Worm (Caenorhabditis elegans) whole organism, young adult: ENCODE measurements around the gene C01B9.4.

Experiments used
- B0019.2 ChIP-seq: fragments of 200-800 bp; sonication (Bioruptor generic); conservative IDR thresholded peaks from 2 replicates; pipeline ENCODE4 v1.3.6; 2022; ENCODE audit warnings: missing genetic modification reagents, missing genetic modification characterization, missing compliant biosample characterization
- D2030.7 ChIP-seq: fragments of 200-800 bp; sonication (Bioruptor generic); IDR thresholded peaks from 2 replicates; pipeline ENCODE4 v1.3.6; 2022; ENCODE audit warnings: missing genetic modification reagents, missing genetic modification characterization, missing compliant biosample characterization
- F23B12.7 ChIP-seq: sonication (generic microtip); optimal IDR thresholded peaks from 2 replicates; lab custom pipeline; 2017; ENCODE audit warnings: missing genetic modification characterization, mild to moderate bottlenecking, missing compliant biosample characterization, antibody characterized with exemption, moderate library complexity; ENCODE audit not compliant: insufficient read depth
- F33H1.4 ChIP-seq: fragments of 200-800 bp; sonication (Bioruptor generic); IDR thresholded peaks from 2 replicates; pipeline ENCODE4 v1.3.6; 2022; ENCODE audit warnings: missing genetic modification reagents, missing genetic modification characterization, missing compliant biosample characterization
- F37B4.10 ChIP-seq: fragments of 200-800 bp; sonication (Bioruptor generic); IDR thresholded peaks from 2 replicates; pipeline ENCODE4 v1.3.6; 2022; ENCODE audit warnings: missing genetic modification characterization, missing compliant biosample characterization
- F49E8.2 ChIP-seq: sonication (generic microtip); optimal IDR thresholded peaks from 3 replicates; lab custom pipeline; 2017; ENCODE audit warnings: missing genetic modification characterization, mild to moderate bottlenecking, missing compliant biosample characterization, antibody characterized with exemption, moderate library complexity; ENCODE audit not compliant: insufficient read depth
- F57C9.4 ChIP-seq: sonication (generic microtip); optimal IDR thresholded peaks from 2 replicates; lab custom pipeline; 2017; ENCODE audit warnings: mild to moderate bottlenecking, missing genetic modification characterization, missing compliant biosample characterization
- K11D2.4 ChIP-seq: fragments of 200-800 bp; sonication (Bioruptor generic); IDR thresholded peaks from 2 replicates; pipeline ENCODE4 v1.3.6; 2022; ENCODE audit warnings: missing genetic modification reagents, missing genetic modification characterization, missing compliant biosample characterization
- K12H6.12 ChIP-seq: fragments of 200-800 bp; sonication (Bioruptor generic); optimal IDR thresholded peaks from 2 replicates; lab custom pipeline; 2018; ENCODE audit warnings: mild to moderate bottlenecking, missing genetic modification characterization, missing compliant biosample characterization
- T07F8.4 ChIP-seq: sonication (generic microtip); optimal IDR thresholded peaks from 2 replicates; lab custom pipeline; 2016; ENCODE audit warnings: mild to moderate bottlenecking, missing genetic modification characterization, moderate library complexity, missing compliant biosample characterization
- ZK185.1 ChIP-seq: sonication (generic microtip); optimal IDR thresholded peaks from 2 replicates; lab custom pipeline; 2016; ENCODE audit warnings: mild to moderate bottlenecking, missing genetic modification characterization, missing compliant biosample characterization; ENCODE audit not compliant: poor library complexity, severe bottlenecking
- akir-1 ChIP-seq: fragments of 200-800 bp; sonication (Bioruptor generic); optimal IDR thresholded peaks from 2 replicates; lab custom pipeline; 2018; ENCODE audit warnings: mild to moderate bottlenecking, missing genetic modification characterization, moderate library complexity, missing compliant biosample characterization
- attf-5 ChIP-seq: fragments of 200-800 bp; sonication (Bioruptor generic); optimal IDR thresholded peaks from 2 replicates; lab custom pipeline; 2018; ENCODE audit warnings: mild to moderate bottlenecking, missing genetic modification characterization, missing compliant biosample characterization
- ceh-100 ChIP-seq: fragments of 200-800 bp; sonication (Bioruptor generic); IDR thresholded peaks from 2 replicates; pipeline ENCODE4 v1.3.6; 2022; ENCODE audit warnings: missing genetic modification reagents, missing genetic modification characterization, missing compliant biosample characterization
- ceh-79 ChIP-seq: sonication (generic microtip); optimal IDR thresholded peaks from 2 replicates; lab custom pipeline; 2017; ENCODE audit warnings: mild to moderate bottlenecking, missing genetic modification characterization, missing compliant biosample characterization
- ceh-91 ChIP-seq: fragments of 200-800 bp; sonication (Bioruptor generic); IDR thresholded peaks from 2 replicates; pipeline ENCODE4 v1.3.6; 2022; ENCODE audit warnings: missing genetic modification reagents, missing genetic modification characterization, missing compliant biosample characterization
- chd-7 ChIP-seq: sonication (generic microtip); optimal IDR thresholded peaks from 2 replicates; lab custom pipeline; 2016; ENCODE audit warnings: mild to moderate bottlenecking, missing genetic modification characterization, moderate library complexity, missing compliant biosample characterization
- dox-1 ChIP-seq: fragments of 200-800 bp; sonication (Bioruptor generic); IDR thresholded peaks from 2 replicates; pipeline ENCODE4 v1.3.6; 2022; ENCODE audit warnings: missing genetic modification reagents, missing genetic modification characterization, missing compliant biosample characterization
- efl-1 ChIP-seq: fragments of 150-350 bp; optimal IDR thresholded peaks from 2 replicates; lab custom pipeline; 2014; ENCODE audit warnings: missing biosample characterization, missing genetic modification reagents, missing genetic modification characterization
- egl-18 ChIP-seq: fragments of 200-800 bp; sonication (Bioruptor generic); IDR thresholded peaks from 2 replicates; pipeline ENCODE4 v1.3.6; 2022; ENCODE audit warnings: missing genetic modification reagents, missing genetic modification characterization, missing compliant biosample characterization
- egrh-3 ChIP-seq: fragments of 200-800 bp; sonication (Bioruptor generic); IDR thresholded peaks from 2 replicates; pipeline ENCODE4 v1.3.6; 2022; ENCODE audit warnings: missing genetic modification reagents, missing genetic modification characterization, missing compliant biosample characterization
- ets-4 ChIP-seq: fragments of 200-800 bp; sonication (Bioruptor generic); optimal IDR thresholded peaks from 2 replicates; lab custom pipeline; 2018; ENCODE audit warnings: mild to moderate bottlenecking, missing genetic modification characterization, missing compliant biosample characterization
- him-1 ChIP-seq: sonication (generic microtip); optimal IDR thresholded peaks from 2 replicates; lab custom pipeline; 2016; ENCODE audit warnings: missing genotype, missing genetic modification reagents, missing genetic modification characterization, missing compliant biosample characterization
- hlh-26 ChIP-seq: fragments of 200-800 bp; sonication (Bioruptor generic); conservative IDR thresholded peaks from 2 replicates; pipeline ENCODE4 v1.3.6; 2022; ENCODE audit warnings: missing genetic modification reagents, missing genetic modification characterization, missing compliant biosample characterization
- hmg-1.2 ChIP-seq: fragments of 200-800 bp; sonication (Bioruptor generic); IDR thresholded peaks from 2 replicates; pipeline ENCODE4 v1.3.6; 2022; ENCODE audit warnings: missing genetic modification reagents, missing genetic modification characterization, missing compliant biosample characterization
- hmg-20 ChIP-seq: fragments of 200-800 bp; sonication (Bioruptor generic); IDR thresholded peaks from 2 replicates; pipeline ENCODE4 v1.3.6; 2022; ENCODE audit warnings: missing genetic modification reagents, missing genetic modification characterization, missing compliant biosample characterization
- hrde-1 ChIP-seq: sonication (generic microtip); optimal IDR thresholded peaks from 2 replicates; lab custom pipeline; 2016; ENCODE audit warnings: missing genetic modification characterization, mild to moderate bottlenecking, missing compliant biosample characterization, moderate library complexity, missing genotype, missing genetic modification reagents, borderline replicate concordance
- hsf-1 ChIP-seq: fragments of 200-800 bp; sonication (Bioruptor generic); IDR thresholded peaks from 2 replicates; pipeline ENCODE4 v1.3.6; 2022; ENCODE audit warnings: missing genetic modification reagents, missing genetic modification characterization, missing compliant biosample characterization
- let-526 ChIP-seq: fragments of 200-800 bp; sonication (Bioruptor generic); IDR thresholded peaks from 2 replicates; pipeline ENCODE4 v1.3.6; 2022; ENCODE audit warnings: missing genetic modification reagents, missing genetic modification characterization, missing compliant biosample characterization
- lin-35 ChIP-seq, 3 experiments: fragments of 150-350 bp in 2 of 3; sonication (generic microtip) in 1 of 3; optimal IDR thresholded peaks; 2 replicates each; lab custom pipeline; 2014 to 2018; ENCODE audit warnings: missing biosample characterization in 3 of 3, missing genetic modification characterization in 3 of 3, missing genetic modification reagents in 3 of 3
- lin-54 ChIP-seq: fragments of 200-800 bp; sonication (Bioruptor generic); optimal IDR thresholded peaks from 2 replicates; lab custom pipeline; 2018; ENCODE audit warnings: mild to moderate bottlenecking, missing genetic modification characterization, missing compliant biosample characterization
- madf-10 ChIP-seq: sonication (generic microtip); optimal IDR thresholded peaks from 2 replicates; lab custom pipeline; 2016; ENCODE audit warnings: mild to moderate bottlenecking, missing genetic modification characterization, missing compliant biosample characterization
- madf-3 ChIP-seq: fragments of 200-800 bp; sonication (Bioruptor generic); IDR thresholded peaks from 2 replicates; pipeline ENCODE4 v1.3.6; 2022; ENCODE audit warnings: missing genetic modification reagents, missing genetic modification characterization, missing compliant biosample characterization
- madf-6 ChIP-seq: fragments of 200-800 bp; sonication (Bioruptor generic); IDR thresholded peaks from 2 replicates; pipeline ENCODE4 v1.3.6; 2022; ENCODE audit warnings: missing genetic modification reagents, missing genetic modification characterization, missing compliant biosample characterization
- nhr-120 ChIP-seq: fragments of 200-800 bp; sonication (Bioruptor generic); IDR thresholded peaks from 2 replicates; pipeline ENCODE4 v1.3.6; 2022; ENCODE audit warnings: missing genetic modification characterization, missing compliant biosample characterization
- nhr-179 ChIP-seq: sonication (generic microtip); optimal IDR thresholded peaks from 2 replicates; lab custom pipeline; 2016; ENCODE audit warnings: mild to moderate bottlenecking, missing genetic modification characterization, missing compliant biosample characterization
- nhr-90 ChIP-seq: sonication (generic microtip); optimal IDR thresholded peaks from 2 replicates; lab custom pipeline; 2016; ENCODE audit warnings: missing genotype, mild to moderate bottlenecking, missing genetic modification characterization, missing compliant biosample characterization
- pha-4 ChIP-seq: fragments of 150-350 bp; sonication (generic microtip); optimal IDR thresholded peaks from 2 replicates; lab custom pipeline; 2014; ENCODE audit warnings: missing biosample characterization, missing genetic modification reagents, missing genetic modification characterization
- sdz-38 ChIP-seq: sonication (generic microtip); optimal IDR thresholded peaks from 2 replicates; lab custom pipeline; 2016; ENCODE audit warnings: missing genotype, missing genetic modification characterization, missing compliant biosample characterization
- snpc-1.3 ChIP-seq: sonication (generic microtip); optimal IDR thresholded peaks from 2 replicates; lab custom pipeline; 2017; ENCODE audit warnings: missing genetic modification characterization, mild to moderate bottlenecking, missing compliant biosample characterization, antibody characterized with exemption, moderate library complexity, missing genotype, missing genetic modification reagents; ENCODE audit not compliant: insufficient read depth
- snpc-3.4 ChIP-seq: sonication (generic microtip); optimal IDR thresholded peaks from 2 replicates; lab custom pipeline; 2017; ENCODE audit warnings: missing genetic modification characterization, mild to moderate bottlenecking, missing compliant biosample characterization, antibody characterized with exemption, moderate library complexity, missing genotype, missing genetic modification reagents
- tlf-1 ChIP-seq: fragments of 200-800 bp; sonication (Bioruptor generic); optimal IDR thresholded peaks from 2 replicates; lab custom pipeline; 2018; ENCODE audit warnings: mild to moderate bottlenecking, missing genetic modification characterization, missing compliant biosample characterization
- ztf-25 ChIP-seq: fragments of 200-800 bp; sonication (Bioruptor generic); IDR thresholded peaks from 2 replicates; pipeline ENCODE4 v1.3.6; 2022; ENCODE audit warnings: missing genetic modification reagents, missing genetic modification characterization, missing compliant biosample characterization
- ztf-26 ChIP-seq: sonication (generic microtip); optimal IDR thresholded peaks from 2 replicates; lab custom pipeline; 2017; ENCODE audit warnings: missing genetic modification characterization, missing compliant biosample characterization
- ztf-3 ChIP-seq: fragments of 200-800 bp; sonication (Bioruptor generic); optimal IDR thresholded peaks from 2 replicates; lab custom pipeline; 2018; ENCODE audit warnings: mild to moderate bottlenecking, missing genetic modification characterization, missing compliant biosample characterization
- ztf-6 ChIP-seq: fragments of 200-800 bp; sonication (Bioruptor generic); IDR thresholded peaks from 2 replicates; pipeline ENCODE4 v1.3.6; 2022; ENCODE audit warnings: missing genetic modification reagents, missing genetic modification characterization, missing compliant biosample characterization

C01B9.4 gene

DNA sequence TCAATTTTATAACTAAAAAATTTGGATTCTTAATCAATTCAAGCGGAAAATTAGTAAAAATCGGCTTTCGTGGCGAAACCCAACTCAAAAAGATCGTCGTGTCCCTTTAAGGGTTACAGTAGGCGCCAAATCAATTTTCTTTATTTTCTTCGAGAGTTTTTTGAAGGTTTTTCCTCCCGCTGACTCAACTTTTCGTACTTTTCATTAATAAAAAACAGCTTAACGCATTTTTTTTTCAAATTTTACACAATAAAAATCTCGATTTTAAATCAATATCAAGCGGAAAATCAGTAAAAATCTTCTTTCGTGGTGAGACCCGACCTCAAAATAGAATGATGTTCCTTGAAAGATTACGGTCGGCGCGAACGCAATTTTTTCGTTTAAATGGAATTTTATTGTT is 51.6 kb downstream of the C01B9.4 start (continued):
- TF ChIP-seq madf-3: no peak
- TF ChIP-seq dox-1 (GFP tag; lab: Robert Waterston, UW): peak; percentile 57
- TF ChIP-seq D2030.7: peak; percentile 66; the same call in 1 of the 2 replicates
- peak; percentile 79 for TF ChIP-seq efl-1 (GFP tag; lab: Kevin White, UChicago)
- TF ChIP-seq snpc-3.4 (tag; lab: Kevin White, UChicago): peak; percentile 18
- peak; percentile 55 for TF ChIP-seq ceh-91 (GFP tag; lab: Robert Waterston, UW)
- TF ChIP-seq ZK185.1 (tag; lab: Kevin White, UChicago): no peak
- no peak for TF ChIP-seq T07F8.4
- TF ChIP-seq ceh-79 (tag; lab: Kevin White, UChicago): no peak
- TF ChIP-seq attf-5 (GFP tag; lab: Kevin White, UChicago): no peak

ce11 chrII:13729416-13729815 is 54.4 kb downstream of the C01B9.4 start, which contains the start of gene Y54G9A.9:
Gene Y54G9A.9, plus strand, starts transcription at chrII:13729716.
- no peak for TF ChIP-seq egl-18 (GFP tag; lab: Robert Waterston, UW)
- no peak for TF ChIP-seq hrde-1 (tag; lab: Kevin White, UChicago)
- TF ChIP-seq nhr-120: no peak
- no peak for TF ChIP-seq T07F8.4
- TF ChIP-seq ets-4 (GFP tag; lab: Kevin White, UChicago): no peak
- no peak for TF ChIP-seq let-526 (GFP tag; lab: Robert Waterston, UW)
- TF ChIP-seq ztf-25 (GFP tag; lab: Robert Waterston, UW): no peak
- no peak for TF ChIP-seq hmg-20 (GFP tag; lab: Robert Waterston, UW)
- TF ChIP-seq hmg-1.2: no peak
- TF ChIP-seq madf-10 (tag; lab: Kevin White, UChicago): no peak

- TF ChIP-seq D2030.7: peak; percentile 90
- no peak for TF ChIP-seq K11D2.4 (GFP tag; lab: Robert Waterston, UW)
- TF ChIP-seq sdz-38 (tag; lab: Kevin White, UChicago): no peak
- peak in 1 of 3 experiments; percentile 38 for TF ChIP-seq lin-35 (GFP tag; optimal IDR thresholded peaks at IDR 0.05; lab: Kevin White, UChicago)
- no peak for TF ChIP-seq ztf-3 (GFP tag; lab: Kevin White, UChicago)
- TF ChIP-seq ztf-6 (GFP tag; lab: Robert Waterston, UW): no peak
- TF ChIP-seq akir-1 (GFP tag; lab: Kevin White, UChicago): no peak
- TF ChIP-seq F37B4.10 (GFP tag; lab: Robert Waterston, UW): no peak
- peak; percentile 97 for TF ChIP-seq madf-6 (GFP tag; lab: Robert Waterston, UW)
- peak; percentile 22 for TF ChIP-seq F49E8.2 (tag; lab: Kevin White, UChicago)
- no peak for TF ChIP-seq chd-7
- TF ChIP-seq egrh-3 (GFP tag; lab: Robert Waterston, UW): no peak
- no peak for TF ChIP-seq nhr-179 (tag; lab: Kevin White, UChicago)
- TF ChIP-seq hsf-1 (GFP tag; lab: Robert Waterston, UW): peak; percentile 53; the same call in 1 of the 2 replicates
- TF ChIP-seq him-1 (tag; lab: Kevin White, UChicago): no peak
- TF ChIP-seq F57C9.4 (tag; lab: Kevin White, UChicago): no peak
- TF ChIP-seq pha-4 (tag; lab: Kevin White, UChicago): no peak
- TF ChIP-seq nhr-90 (tag; lab: Kevin White, UChicago): no peak
- no peak for TF ChIP-seq B0019.2
- no peak for TF ChIP-seq hmg-20 (GFP tag; lab: Robert Waterston, UW)
- peak; percentile 81 for TF ChIP-seq F33H1.4
- peak; percentile 71 for TF ChIP-seq ceh-100 (GFP tag; lab: Robert Waterston, UW)
- peak; percentile 80 for TF ChIP-seq lin-54 (GFP tag; lab: Kevin White, UChicago)
- no peak for TF ChIP-seq ztf-26 (tag; lab: Kevin White, UChicago)
- TF ChIP-seq T07F8.4: no peak
- peak; percentile 50 for TF ChIP-seq tlf-1 (GFP tag; lab: Kevin White, UChicago)
- no peak for TF ChIP-seq hlh-26 (GFP tag; lab: Robert Waterston, UW)
- TF ChIP-seq K12H6.12 (tag; lab: Kevin White, UChicago): no peak
- no peak for TF ChIP-seq F23B12.7
- no peak for TF ChIP-seq snpc-1.3
These were observed 58.0 kb downstream of the C01B9.4 start, which contains the start of the genes Y54G9A.7 and bub-3 for ce11 chrII:13725793-13726192. Gene Y54G9A.7, minus strand, starts transcription at chrII:13725799. Gene bub-3, plus strand, starts transcription at chrII:13726062.
